Worm (Caenorhabditis elegans) whole organism, young adult: ENCODE data around the gene cpr-3.

Experiments used
- F23B12.7 ChIP-seq: sonication (generic microtip); optimal IDR thresholded peaks from 2 replicates; lab custom pipeline; 2017; ENCODE audit warnings: missing genetic modification characterization, mild to moderate bottlenecking, missing compliant biosample characterization, antibody characterized with exemption, moderate library complexity; ENCODE audit not compliant: insufficient read depth
- aptf-2 ChIP-seq: fragments of 200-800 bp; sonication (Bioruptor generic); conservative IDR thresholded peaks from 2 replicates; pipeline ENCODE4 v1.3.6; 2022; ENCODE audit warnings: missing genetic modification reagents, missing genetic modification characterization, missing compliant biosample characterization
- aptf-3 ChIP-seq: fragments of 200-800 bp; sonication (Bioruptor generic); IDR thresholded peaks from 2 replicates; pipeline ENCODE4 v1.3.6; 2022; ENCODE audit warnings: missing genetic modification characterization, missing compliant biosample characterization
- ceh-100 ChIP-seq: fragments of 200-800 bp; sonication (Bioruptor generic); IDR thresholded peaks from 2 replicates; pipeline ENCODE4 v1.3.6; 2022; ENCODE audit warnings: missing genetic modification reagents, missing genetic modification characterization, missing compliant biosample characterization
- dpff-1 ChIP-seq: sonication (generic microtip); optimal IDR thresholded peaks from 2 replicates; lab custom pipeline; 2017; ENCODE audit warnings: mild to moderate bottlenecking, missing genetic modification characterization, missing compliant biosample characterization
- dpl-1 ChIP-seq: fragments of 150-350 bp; optimal IDR thresholded peaks from 2 replicates; lab custom pipeline; 2014; ENCODE audit warnings: missing biosample characterization, missing genetic modification reagents, missing genetic modification characterization
- let-607 ChIP-seq, 2 experiments: fragments of 200-800 bp in 1 of 2; sonication (Bioruptor generic) in 1 of 2; sonication (generic microtip) in 1 of 2; optimal IDR thresholded peaks; 2 replicates each; lab custom pipeline; 2016 to 2018; ENCODE audit warnings: mild to moderate bottlenecking in 2 of 2, missing compliant biosample characterization in 2 of 2, missing genetic modification characterization in 2 of 2, moderate library complexity in 2 of 2, missing genotype in 1 of 2
- mes-4 ChIP-seq: sonication (generic microtip); optimal IDR thresholded peaks from 2 replicates; lab custom pipeline; 2016; ENCODE audit warnings: missing genotype, missing genetic modification characterization, missing compliant biosample characterization
- pha-4 ChIP-seq: fragments of 150-350 bp; sonication (generic microtip); optimal IDR thresholded peaks from 2 replicates; lab custom pipeline; 2014; ENCODE audit warnings: missing biosample characterization, missing genetic modification reagents, missing genetic modification characterization
- xnd-1 ChIP-seq: sonication (generic microtip); optimal IDR thresholded peaks from 2 replicates; lab custom pipeline; 2016; ENCODE audit warnings: missing genotype, missing genetic modification reagents, missing genetic modification characterization, missing compliant biosample characterization
- zim-3 ChIP-seq: sonication (generic microtip); optimal IDR thresholded peaks from 2 replicates; lab custom pipeline; 2017; ENCODE audit warnings: mild to moderate bottlenecking, missing genetic modification characterization, moderate library complexity, missing compliant biosample characterization
- ztf-3 ChIP-seq: fragments of 200-800 bp; sonication (Bioruptor generic); optimal IDR thresholded peaks from 2 replicates; lab custom pipeline; 2018; ENCODE audit warnings: mild to moderate bottlenecking, missing genetic modification characterization, missing compliant biosample characterization

- TF ChIP-seq let-607 (tag; optimal IDR thresholded peaks at IDR 0.05; lab: Kevin White, UChicago), result no peak
- no peak for TF ChIP-seq dpff-1 (tag; lab: Kevin White, UChicago)
- no peak for TF ChIP-seq pha-4 (tag; lab: Kevin White, UChicago)
- no peak for TF ChIP-seq dpl-1 (GFP tag; lab: Kevin White, UChicago)
- no peak for TF ChIP-seq ztf-3 (GFP tag; lab: Kevin White, UChicago)
- TF ChIP-seq F23B12.7 (tag; lab: Kevin White, UChicago), result no peak
- TF ChIP-seq aptf-2 (GFP tag; lab: Robert Waterston, UW), result no peak
- no peak for TF ChIP-seq aptf-3
- TF ChIP-seq mes-4 (tag; lab: Kevin White, UChicago), result no peak
- TF ChIP-seq xnd-1 (tag; lab: Kevin White, UChicago), result no peak
- TF ChIP-seq ceh-100 (GFP tag; lab: Robert Waterston, UW), result no peak
- no peak for TF ChIP-seq zim-3 (tag; lab: Kevin White, UChicago)
These were observed 34.4 kb downstream of the cpr-3 start, which contains the start of gene M01B2.12 for ce11 chrV:15264131-15264530.
